Fruit fly (Drosophila melanogaster) whole organism, prepupa: ENCODE measurements around the gene Swip-1.

Experiments used
- CG10631 ChIP-seq: fragments of 200-800 bp; sonication (Bioruptor generic); optimal IDR thresholded peaks from 2 replicates; lab custom pipeline; 2016; ENCODE audit warnings: missing biosample characterization, missing genetic modification characterization
- CG11762 ChIP-seq: fragments of 200-800 bp; sonication (Bioruptor generic); optimal IDR thresholded peaks from 3 replicates; lab custom pipeline; 2016; ENCODE audit warnings: missing biosample characterization, missing genetic modification characterization; ENCODE audit not compliant: insufficient read depth
- CG11902 ChIP-seq: fragments of 200-800 bp; sonication (Bioruptor generic); optimal IDR thresholded peaks from 3 replicates; lab custom pipeline; 2016; ENCODE audit warnings: missing biosample characterization, missing genetic modification characterization
- CG3032 ChIP-seq: fragments of 200-800 bp; optimal IDR thresholded peaks from 2 replicates; lab custom pipeline; 2019; ENCODE audit warnings: missing biosample characterization, mild to moderate bottlenecking, missing genetic modification characterization, moderate library complexity
- CG31627 ChIP-seq: fragments of 200-800 bp; sonication (Bioruptor generic); optimal IDR thresholded peaks from 3 replicates; lab custom pipeline; 2016; ENCODE audit warnings: missing biosample characterization, missing genetic modification characterization
- CG32006 ChIP-seq: fragments of 200-800 bp; sonication (Bioruptor generic); optimal IDR thresholded peaks from 3 replicates; lab custom pipeline; 2017; ENCODE audit warnings: missing biosample characterization, mild to moderate bottlenecking, missing genetic modification characterization
- CG34406 ChIP-seq: fragments of 200-800 bp; sonication (Bioruptor generic); optimal IDR thresholded peaks from 3 replicates; lab custom pipeline; 2016; ENCODE audit warnings: missing biosample characterization, missing genetic modification characterization
- CG3919 ChIP-seq: fragments of 200-800 bp; sonication (Bioruptor generic); optimal IDR thresholded peaks from 3 replicates; lab custom pipeline; 2016; ENCODE audit warnings: missing biosample characterization, missing genetic modification characterization
- CG6163 ChIP-seq: fragments of 200-800 bp; sonication (Bioruptor generic); IDR thresholded peaks from 3 replicates; pipeline ENCODE4 v1.3.6; 2022; ENCODE audit warnings: missing biosample characterization, missing genetic modification characterization
- CG6276 ChIP-seq: fragments of 200-800 bp; sonication (Bioruptor generic); optimal IDR thresholded peaks from 2 replicates; lab custom pipeline; 2017; ENCODE audit warnings: missing biosample characterization, mild to moderate bottlenecking, missing genetic modification characterization
- CG6808 ChIP-seq: fragments of 200-800 bp; sonication (Bioruptor generic); optimal IDR thresholded peaks from 3 replicates; lab custom pipeline; 2017; ENCODE audit warnings: missing biosample characterization, missing genetic modification characterization, mild to moderate bottlenecking, moderate library complexity, missing genetic modification reagents
- CG6854 ChIP-seq: fragments of 200-800 bp; sonication (Bioruptor generic); optimal IDR thresholded peaks from 2 replicates; lab custom pipeline; 2017; ENCODE audit warnings: missing biosample characterization, mild to moderate bottlenecking, missing genetic modification characterization
- CG7368 ChIP-seq: fragments of 200-800 bp; sonication (Bioruptor generic); optimal IDR thresholded peaks from 3 replicates; lab custom pipeline; 2016; ENCODE audit warnings: missing biosample characterization, missing genetic modification characterization
- CG8119 ChIP-seq: fragments of 200-800 bp; sonication (Bioruptor generic); IDR thresholded peaks from 3 replicates; pipeline ENCODE4 v1.3.6; 2022; ENCODE audit warnings: missing biosample characterization, missing genetic modification characterization
- CG8319 ChIP-seq: fragments of 200-800 bp; sonication (Bioruptor generic); optimal IDR thresholded peaks from 3 replicates; lab custom pipeline; 2016; ENCODE audit warnings: missing biosample characterization, missing genetic modification characterization
- CG8632 ChIP-seq: fragments of 200-800 bp; sonication (Bioruptor generic); optimal IDR thresholded peaks from 3 replicates; lab custom pipeline; 2016; ENCODE audit warnings: missing biosample characterization, missing genetic modification characterization
- CG9139 ChIP-seq: fragments of 200-800 bp; sonication (Bioruptor generic); optimal IDR thresholded peaks from 3 replicates; lab custom pipeline; 2017; ENCODE audit warnings: missing biosample characterization, mild to moderate bottlenecking, missing genetic modification characterization
- Eip75B ChIP-seq: fragments of 200-800 bp; sonication (Bioruptor generic); optimal IDR thresholded peaks from 3 replicates; lab custom pipeline; 2016; ENCODE audit warnings: missing biosample characterization, missing genetic modification characterization
- Eip78C ChIP-seq: fragments of 200-800 bp; sonication (Bioruptor generic); peaks from one replicate; lab custom pipeline; 2016; ENCODE audit warnings: missing biosample characterization, missing genetic modification characterization
- Eip93F ChIP-seq: fragments of 200-800 bp; sonication (Bioruptor generic); optimal IDR thresholded peaks from 2 replicates; lab custom pipeline; 2016; ENCODE audit warnings: missing biosample characterization, mild to moderate bottlenecking, missing genetic modification characterization
- Ets21C ChIP-seq: fragments of 200-800 bp; sonication (Bioruptor generic); optimal IDR thresholded peaks from 3 replicates; lab custom pipeline; 2016; ENCODE audit warnings: missing biosample characterization, missing genetic modification characterization
- Hr38 ChIP-seq: sonication (Bioruptor generic); optimal IDR thresholded peaks from 2 replicates; lab custom pipeline; 2016; ENCODE audit warnings: missing biosample characterization, missing genetic modification characterization
- Hr39 ChIP-seq: fragments of 200-800 bp; sonication (Bioruptor generic); optimal IDR thresholded peaks from 2 replicates; lab custom pipeline; 2016; ENCODE audit warnings: missing biosample characterization, missing genetic modification characterization
- Hr4 ChIP-seq: fragments of 200-800 bp; sonication (Bioruptor generic); optimal IDR thresholded peaks from 3 replicates; lab custom pipeline; 2016; ENCODE audit warnings: missing biosample characterization, missing genetic modification characterization
- Lpt ChIP-seq: fragments of 200-800 bp; sonication (Bioruptor generic); optimal IDR thresholded peaks from 3 replicates; lab custom pipeline; 2016; ENCODE audit warnings: missing biosample characterization, missing genetic modification characterization
- Met ChIP-seq: fragments of 200-800 bp; sonication (Bioruptor generic); optimal IDR thresholded peaks from 3 replicates; lab custom pipeline; 2016; ENCODE audit warnings: missing biosample characterization, missing genetic modification characterization
- OdsH ChIP-seq: fragments of 200-800 bp; sonication (Bioruptor generic); optimal IDR thresholded peaks from 3 replicates; lab custom pipeline; 2016; ENCODE audit warnings: missing biosample characterization, missing genetic modification characterization
- Smox ChIP-seq: fragments of 200-800 bp; sonication (Bioruptor generic); optimal IDR thresholded peaks from 3 replicates; lab custom pipeline; 2016; ENCODE audit warnings: missing biosample characterization, missing genetic modification characterization
- Sox102F ChIP-seq: fragments of 200-800 bp; sonication (Bioruptor generic); optimal IDR thresholded peaks from 2 replicates; lab custom pipeline; 2016; ENCODE audit warnings: missing biosample characterization, mild to moderate bottlenecking, missing genetic modification characterization
- cyc ChIP-seq: fragments of 200-800 bp; sonication (Bioruptor generic); optimal IDR thresholded peaks from 3 replicates; lab custom pipeline; 2016; ENCODE audit warnings: missing biosample characterization, missing genetic modification characterization
- dac ChIP-seq: fragments of 200-800 bp; sonication (Bioruptor generic); optimal IDR thresholded peaks from 2 replicates; lab custom pipeline; 2017; ENCODE audit warnings: missing biosample characterization, mild to moderate bottlenecking, missing genetic modification characterization
- esn ChIP-seq: fragments of 200-800 bp; sonication (Bioruptor generic); optimal IDR thresholded peaks from 2 replicates; lab custom pipeline; 2016; ENCODE audit warnings: missing biosample characterization, mild to moderate bottlenecking, missing genetic modification characterization, moderate library complexity
- fd85E ChIP-seq: fragments of 200-800 bp; sonication (Bioruptor generic); optimal IDR thresholded peaks from 3 replicates; lab custom pipeline; 2016; ENCODE audit warnings: missing biosample characterization, missing genetic modification characterization
- fkh ChIP-seq: fragments of 200-800 bp; sonication (Bioruptor generic); optimal IDR thresholded peaks from 3 replicates; lab custom pipeline; 2017; ENCODE audit warnings: missing biosample characterization, mild to moderate bottlenecking, missing genetic modification characterization, moderate library complexity
- lz ChIP-seq: fragments of 200-800 bp; sonication (Bioruptor generic); optimal IDR thresholded peaks from 3 replicates; lab custom pipeline; 2016; ENCODE audit warnings: missing biosample characterization, missing genetic modification characterization
- net ChIP-seq: fragments of 200-800 bp; sonication (Bioruptor generic); optimal IDR thresholded peaks from 3 replicates; lab custom pipeline; 2016; ENCODE audit warnings: missing biosample characterization, missing genetic modification characterization
- salr ChIP-seq, 2 experiments: fragments of 200-800 bp; sonication (Bioruptor generic); optimal IDR thresholded peaks; 3 replicates each; lab custom pipeline; 2016 to 2018; ENCODE audit warnings: missing biosample characterization in 2 of 2, missing genetic modification characterization in 2 of 2, mild to moderate bottlenecking in 1 of 2
- spab ChIP-seq: fragments of 200-800 bp; sonication (Bioruptor generic); optimal IDR thresholded peaks from 2 replicates; lab custom pipeline; 2017; ENCODE audit warnings: missing biosample characterization, mild to moderate bottlenecking, missing genetic modification characterization, missing genetic modification reagents
- ss ChIP-seq, 2 experiments: fragments of 200-800 bp; sonication (Bioruptor generic); optimal IDR thresholded peaks; 2 replicates in 1 of 2; 3 replicates in 1 of 2; lab custom pipeline; 2017 to 2018; ENCODE audit warnings: mild to moderate bottlenecking in 2 of 2, missing biosample characterization in 2 of 2, missing genetic modification characterization in 2 of 2, moderate library complexity in 1 of 2
- svp ChIP-seq: fragments of 200-800 bp; sonication (Bioruptor generic); peaks from one replicate; lab custom pipeline; 2016; ENCODE audit warnings: missing biosample characterization, missing genetic modification characterization
- topi ChIP-seq: fragments of 200-800 bp; sonication (Bioruptor generic); optimal IDR thresholded peaks from 3 replicates; lab custom pipeline; 2016; ENCODE audit warnings: missing biosample characterization, missing genetic modification characterization
- vri ChIP-seq: fragments of 200-800 bp; sonication (Bioruptor generic); optimal IDR thresholded peaks from 3 replicates; lab custom pipeline; 2016; ENCODE audit warnings: missing biosample characterization, mild to moderate bottlenecking, missing genetic modification characterization

The Swip-1 gene

dm6 chr2L:19021278-19022220, 34.5 kb upstream of the Swip-1 start (continued):
- TF ChIP-seq CG11902 (peak; percentile 66), fkh (peak; percentile 29), CG6163 (GFP tag; lab: Robert Waterston, UW) (peak; percentile 66; the same call in 2 of the 3 replicates), CG3919 (GFP tag; lab: Kevin White, UChicago) (peak; percentile 80), CG8319 (GFP tag; lab: Kevin White, UChicago) (peak; percentile 56), spab (peak; percentile 84), Eip93F (peak; percentile 56), CG8632 (GFP tag; lab: Kevin White, UChicago) (peak; percentile 84), Sox102F (GFP tag; lab: Kevin White, UChicago) (peak; percentile 85), net (peak; percentile 72), CG6808 (peak; percentile 85)

- TF ChIP-seq Eip75B (GFP tag; lab: Kevin White, UChicago): no peak
- TF ChIP-seq CG6808: no peak
- TF ChIP-seq Eip78C: no peak
- no peak for TF ChIP-seq vri
- no peak for TF ChIP-seq spab
- TF ChIP-seq CG31627 (GFP tag; lab: Kevin White, UChicago): no peak
- TF ChIP-seq Hr39 (GFP tag; lab: Kevin White, UChicago): no peak
- no peak for TF ChIP-seq Ets21C (GFP tag; lab: Kevin White, UChicago)
- TF ChIP-seq Lpt (GFP tag; lab: Kevin White, UChicago): no peak
- no peak for TF ChIP-seq CG8119 (GFP tag; lab: Robert Waterston, UW)
- no peak for TF ChIP-seq CG11762
- no peak for TF ChIP-seq ss (GFP tag; optimal IDR thresholded peaks at IDR 0.05; lab: Kevin White, UChicago)
- TF ChIP-seq lz (GFP tag; lab: Kevin White, UChicago): no peak
- no peak for TF ChIP-seq dac (GFP tag; lab: Kevin White, UChicago)
- TF ChIP-seq Hr4: no peak
- TF ChIP-seq Hr38 (GFP tag; lab: Kevin White, UChicago): no peak
- no peak for TF ChIP-seq CG9139 (GFP tag; lab: Kevin White, UChicago)
- no peak for TF ChIP-seq cyc
- no peak for TF ChIP-seq CG6854 (GFP tag; lab: Kevin White, UChicago)
- TF ChIP-seq CG3919 (GFP tag; lab: Kevin White, UChicago): no peak
- TF ChIP-seq, all 60 proteins: peak for 0
Measured at dm6 chr2L:19019640-19020039, 32.6 kb upstream of the Swip-1 start.

- TF ChIP-seq CG8632 (GFP tag; lab: Kevin White, UChicago): no peak
- TF ChIP-seq svp (GFP tag; lab: Kevin White, UChicago): peak; percentile 62
- peak; percentile 25 for TF ChIP-seq Met (GFP tag; lab: Kevin White, UChicago)
- TF ChIP-seq Hr4: peak; percentile 20
- TF ChIP-seq dac (GFP tag; lab: Kevin White, UChicago): no peak
- peak; percentile 41 for TF ChIP-seq CG6808
- no peak for TF ChIP-seq CG34406 (GFP tag; lab: Kevin White, UChicago)
- no peak for TF ChIP-seq Lpt (GFP tag; lab: Kevin White, UChicago)
- TF ChIP-seq CG10631: peak; percentile 30
- no peak for TF ChIP-seq CG6854 (GFP tag; lab: Kevin White, UChicago)
- peak; percentile 45 for TF ChIP-seq CG32006 (GFP tag; lab: Kevin White, UChicago)
- TF ChIP-seq CG7368 (GFP tag; lab: Kevin White, UChicago): no peak
- TF ChIP-seq Smox (GFP tag; lab: Kevin White, UChicago): peak; percentile 26
- no peak for TF ChIP-seq CG3919 (GFP tag; lab: Kevin White, UChicago)
- TF ChIP-seq esn (GFP tag; lab: Kevin White, UChicago): peak; percentile 21
- peak; percentile 6 for TF ChIP-seq Hr39 (GFP tag; lab: Kevin White, UChicago)
- TF ChIP-seq topi (GFP tag; lab: Kevin White, UChicago): no peak
- TF ChIP-seq OdsH (GFP tag; lab: Kevin White, UChicago): peak; percentile 8
- peak; percentile 66 for TF ChIP-seq Eip78C
- TF ChIP-seq fd85E (GFP tag; lab: Kevin White, UChicago): no peak
- TF ChIP-seq Hr38 (GFP tag; lab: Kevin White, UChicago): no peak
- TF ChIP-seq CG11762: no peak
- TF ChIP-seq lz (GFP tag; lab: Kevin White, UChicago): peak; percentile 29
- peak in 1 of 2 experiments; percentile 1 for TF ChIP-seq salr (GFP tag; optimal IDR thresholded peaks at IDR 0.05; lab: Kevin White, UChicago)
- TF ChIP-seq CG3032 (tag; lab: Kevin White, UChicago): peak; percentile 5
- TF ChIP-seq CG31627 (GFP tag; lab: Kevin White, UChicago): no peak
- no peak for TF ChIP-seq CG6276
Measured at dm6 chr2L:19019160-19019592, 32.1 kb upstream of the Swip-1 start.
